Worm (Caenorhabditis elegans): ENCODE measurements around the gene C45B2.6.

DNA sequence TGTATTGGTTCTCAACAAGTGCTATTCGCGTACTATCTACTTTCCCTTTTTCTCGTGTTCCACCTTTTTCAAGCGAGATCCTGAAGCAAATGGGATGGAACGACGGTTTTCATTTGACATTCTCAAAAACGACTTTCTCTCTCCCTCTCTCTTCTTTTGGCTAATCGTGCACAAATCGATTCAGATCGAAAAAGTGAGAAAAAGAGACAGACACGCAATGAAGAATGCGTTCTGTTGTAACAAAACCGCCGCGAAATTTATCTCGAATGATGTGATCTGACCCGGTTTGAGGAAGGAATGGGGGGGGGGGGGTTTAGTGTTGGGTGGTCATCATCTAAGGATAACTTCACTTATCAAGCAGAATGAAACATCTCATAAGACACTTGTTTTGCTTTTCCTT lies 11.7 kb downstream of the C45B2.6 start:
- TF ChIP-seq mab-5 (tag; optimal IDR thresholded peaks at IDR 0.05): no peak
- TF ChIP-seq nhr-28 (tag; optimal IDR thresholded peaks at IDR 0.05): no peak
- TF ChIP-seq nhr-12 (tag; optimal IDR thresholded peaks at IDR 0.05): no peak

All from whole organism, mixed stage, embryonic.